Fruit fly (Drosophila melanogaster) whole organism: ENCODE data around the gene salm.

Experiments used
- Dll ChIP-seq: fragments of >200 bp; optimal IDR thresholded peaks from 2 replicates; lab custom pipeline; 2017
- pan ChIP-seq: fragments of >200 bp; optimal IDR thresholded peaks from 2 replicates; lab custom pipeline; 2017

dm6 chr2L:11468082-11468481 lies 22.7 kb upstream of the salm start:
- no peak for TF ChIP-seq pan
- no peak for TF ChIP-seq Dll (lab: Kevin White, UChicago)
